Worm (Caenorhabditis elegans): Measurements from ENCODE around the gene rad-23.

DNA sequence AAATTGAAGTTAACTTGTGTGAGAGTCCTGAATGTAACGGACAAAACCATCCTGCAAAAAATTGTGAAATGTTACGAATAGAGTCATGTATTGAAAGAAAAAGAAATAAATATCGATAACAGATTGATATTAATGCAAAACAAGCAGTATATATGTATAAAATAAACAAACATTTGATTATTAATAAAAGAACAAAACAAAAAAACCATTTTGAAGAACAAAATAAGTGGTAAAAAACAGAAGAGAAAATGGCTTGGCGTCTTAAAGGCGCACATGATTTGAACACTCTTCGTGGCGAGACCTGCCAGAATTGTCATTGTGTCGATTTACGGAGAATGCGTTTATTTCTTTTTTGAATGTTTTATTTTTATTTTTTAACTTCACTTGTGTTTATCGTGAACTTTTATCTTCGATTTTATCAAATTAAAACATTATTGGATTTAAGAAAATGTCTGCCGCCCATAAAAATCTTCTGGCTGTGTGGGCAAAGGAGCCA, at the start of gene rad-23, which contains the start of gene rpn-12:
- TF ChIP-seq hnd-1 (tag; optimal IDR thresholded peaks at IDR 0.05) (no peak), flt-1 (GFP tag; IDR thresholded peaks at IDR 0.05) (no peak), hmbx-1 (tag; optimal IDR thresholded peaks at IDR 0.05) (no peak), ceh-36 (tag; optimal IDR thresholded peaks at IDR 0.05) (no peak), ama-1 (optimal IDR thresholded peaks at IDR 0.05) (no peak), hmg-4 (GFP tag; optimal IDR thresholded peaks at IDR 0.05) (no peak), B0310.2 (tag; optimal IDR thresholded peaks at IDR 0.05) (no peak), scrt-1 (GFP tag; IDR thresholded peaks at IDR 0.05) (no peak), F13C5.2 (tag; optimal IDR thresholded peaks at IDR 0.05) (no peak), tbx-37 (GFP tag; conservative IDR thresholded peaks at IDR 0.05) (no peak), sea-1 (GFP tag; conservative IDR thresholded peaks at IDR 0.05) (no peak), tra-4 (tag; optimal IDR thresholded peaks at IDR 0.05) (no peak)
